Worm (Caenorhabditis elegans) whole organism, late embryonic: Measurements from ENCODE around the gene F39B3.7.

ENCODE experiments used
- C38D4.7 ChIP-seq: fragments of 200-800 bp; sonication (Bioruptor generic); optimal IDR thresholded peaks from 2 replicates; lab custom pipeline; 2018; ENCODE audit warnings: mild to moderate bottlenecking, missing genetic modification characterization, moderate library complexity, missing compliant biosample characterization
- K02D7.2 ChIP-seq: sonication (generic microtip); optimal IDR thresholded peaks from 2 replicates; lab custom pipeline; 2017; ENCODE audit warnings: mild to moderate bottlenecking, missing genetic modification characterization, missing compliant biosample characterization
- K09A11.1 ChIP-seq: sonication (generic microtip); optimal IDR thresholded peaks from 2 replicates; lab custom pipeline; 2017; ENCODE audit warnings: antibody characterized with exemption, mild to moderate bottlenecking, missing genetic modification characterization, missing compliant biosample characterization; ENCODE audit not compliant: insufficient read depth
- T23F11.4 ChIP-seq: fragments of 200-800 bp; sonication (Bioruptor generic); optimal IDR thresholded peaks from 2 replicates; lab custom pipeline; 2018; ENCODE audit warnings: mild to moderate bottlenecking, missing genetic modification characterization, missing compliant biosample characterization
- ahr-1 ChIP-seq: sonication (generic microtip); optimal IDR thresholded peaks from 2 replicates; lab custom pipeline; 2016; ENCODE audit warnings: missing genetic modification characterization, missing compliant biosample characterization
- ama-1 ChIP-seq: fragments of 150-350 bp; optimal IDR thresholded peaks from 2 replicates; lab custom pipeline; 2014
- ceh-14 ChIP-seq: sonication (generic microtip); optimal IDR thresholded peaks from 2 replicates; lab custom pipeline; 2016; ENCODE audit warnings: missing genotype, missing genetic modification characterization, missing compliant biosample characterization
- ceh-18 ChIP-seq: sonication (generic microtip); optimal IDR thresholded peaks from 2 replicates; lab custom pipeline; 2016; ENCODE audit warnings: missing genetic modification characterization, missing compliant biosample characterization
- ceh-19 ChIP-seq: fragments of 200-800 bp; sonication (Bioruptor generic); optimal IDR thresholded peaks from 2 replicates; lab custom pipeline; 2018; ENCODE audit warnings: mild to moderate bottlenecking, missing genetic modification characterization, missing compliant biosample characterization
- ceh-2 ChIP-seq: sonication (generic microtip); optimal IDR thresholded peaks from 2 replicates; lab custom pipeline; 2016; ENCODE audit warnings: missing genotype, missing genetic modification characterization, missing compliant biosample characterization
- ceh-31 ChIP-seq: sonication (generic microtip); optimal IDR thresholded peaks from 2 replicates; lab custom pipeline; 2016; ENCODE audit warnings: missing genetic modification characterization, missing compliant biosample characterization
- ceh-34 ChIP-seq: sonication (generic microtip); optimal IDR thresholded peaks from 2 replicates; lab custom pipeline; 2016; ENCODE audit warnings: mild to moderate bottlenecking, missing genetic modification characterization, missing compliant biosample characterization
- ceh-45 ChIP-seq: fragments of 200-800 bp; sonication (Bioruptor generic); IDR thresholded peaks from 2 replicates; pipeline ENCODE4 v1.3.6; 2022; ENCODE audit warnings: missing genetic modification reagents, missing genetic modification characterization, missing compliant biosample characterization
- ceh-48 ChIP-seq: sonication (generic microtip); optimal IDR thresholded peaks from 2 replicates; lab custom pipeline; 2016; ENCODE audit warnings: missing genetic modification characterization, inconsistent platforms, missing compliant biosample characterization
- ceh-6 ChIP-seq: fragments of 200-800 bp; sonication (Bioruptor generic); optimal IDR thresholded peaks from 2 replicates; lab custom pipeline; 2018; ENCODE audit warnings: mild to moderate bottlenecking, missing genetic modification characterization, missing compliant biosample characterization
- ceh-9 ChIP-seq: sonication (generic microtip); optimal IDR thresholded peaks from 2 replicates; lab custom pipeline; 2016; ENCODE audit warnings: mild to moderate bottlenecking, missing genetic modification characterization, inconsistent platforms, missing compliant biosample characterization
- dve-1 ChIP-seq: sonication (generic microtip); optimal IDR thresholded peaks from 2 replicates; lab custom pipeline; 2017; ENCODE audit warnings: antibody characterized with exemption, mild to moderate bottlenecking, missing genetic modification characterization, missing compliant biosample characterization
- elt-2 ChIP-seq: sonication (generic microtip); optimal IDR thresholded peaks from 2 replicates; lab custom pipeline; 2016; ENCODE audit warnings: missing genetic modification reagents, missing genetic modification characterization, missing compliant biosample characterization
- eyg-1 ChIP-seq: sonication (generic microtip); optimal IDR thresholded peaks from 2 replicates; lab custom pipeline; 2016; ENCODE audit warnings: missing genotype, missing genetic modification characterization, missing compliant biosample characterization
- fax-1 ChIP-seq: sonication (generic microtip); optimal IDR thresholded peaks from 2 replicates; lab custom pipeline; 2016; ENCODE audit warnings: missing genotype, missing genetic modification characterization, missing compliant biosample characterization
- fkh-6 ChIP-seq: sonication (generic microtip); optimal IDR thresholded peaks from 2 replicates; lab custom pipeline; 2016; ENCODE audit warnings: missing genetic modification characterization, missing compliant biosample characterization
- hlh-13 ChIP-seq: fragments of 200-800 bp; sonication (Bioruptor generic); optimal IDR thresholded peaks from 2 replicates; lab custom pipeline; 2018; ENCODE audit warnings: mild to moderate bottlenecking, missing genetic modification characterization, missing compliant biosample characterization
- hlh-15 ChIP-seq: sonication (generic microtip); optimal IDR thresholded peaks from 2 replicates; lab custom pipeline; 2016; ENCODE audit warnings: missing genetic modification characterization, missing compliant biosample characterization
- hlh-30 ChIP-seq: sonication (generic microtip); optimal IDR thresholded peaks from 2 replicates; lab custom pipeline; 2017; ENCODE audit warnings: antibody characterized with exemption, missing genetic modification characterization, missing compliant biosample characterization; ENCODE audit not compliant: insufficient read depth
- hlh-6 ChIP-seq: sonication (generic microtip); optimal IDR thresholded peaks from 2 replicates; lab custom pipeline; 2016; ENCODE audit warnings: missing genotype, missing genetic modification characterization, missing compliant biosample characterization
- hlh-8 ChIP-seq: sonication (generic microtip); optimal IDR thresholded peaks from 2 replicates; lab custom pipeline; 2016; ENCODE audit warnings: missing genotype, missing genetic modification characterization, missing compliant biosample characterization
- lim-6 ChIP-seq: sonication (generic microtip); optimal IDR thresholded peaks from 2 replicates; lab custom pipeline; 2016; ENCODE audit warnings: missing genetic modification characterization, missing compliant biosample characterization
- lin-11 ChIP-seq: fragments of 200-800 bp; sonication (Bioruptor generic); optimal IDR thresholded peaks from 2 replicates; lab custom pipeline; 2018; ENCODE audit warnings: mild to moderate bottlenecking, missing genetic modification characterization, missing compliant biosample characterization
- madf-2 ChIP-seq: sonication (generic microtip); optimal IDR thresholded peaks from 2 replicates; lab custom pipeline; 2017; ENCODE audit warnings: missing genetic modification characterization, missing compliant biosample characterization
- mec-3 ChIP-seq: sonication (generic microtip); optimal IDR thresholded peaks from 2 replicates; lab custom pipeline; 2016; ENCODE audit warnings: borderline replicate concordance, missing genetic modification characterization, missing compliant biosample characterization
- nfya-1 ChIP-seq: sonication (generic microtip); optimal IDR thresholded peaks from 2 replicates; lab custom pipeline; 2017; ENCODE audit warnings: missing genetic modification characterization, mild to moderate bottlenecking, missing compliant biosample characterization, antibody characterized with exemption, moderate library complexity
- pag-3 ChIP-seq: sonication (generic microtip); optimal IDR thresholded peaks from 2 replicates; lab custom pipeline; 2016; ENCODE audit warnings: missing compliant biosample characterization, missing genetic modification characterization, borderline replicate concordance
- pat-9 ChIP-seq: fragments of 200-800 bp; sonication (Bioruptor generic); optimal IDR thresholded peaks from 2 replicates; lab custom pipeline; 2018; ENCODE audit warnings: mild to moderate bottlenecking, missing genetic modification characterization, moderate library complexity, missing compliant biosample characterization
- pax-1 ChIP-seq: fragments of 150-350 bp; optimal IDR thresholded peaks from 2 replicates; lab custom pipeline; 2014; ENCODE audit warnings: missing biosample characterization, missing genetic modification characterization
- pha-4 ChIP-seq: fragments of 150-350 bp; optimal IDR thresholded peaks from 2 replicates; lab custom pipeline; 2018; ENCODE audit warnings: missing biosample characterization, missing genetic modification reagents, missing genetic modification characterization
- pqm-1 ChIP-seq: sonication (generic microtip); optimal IDR thresholded peaks from 2 replicates; lab custom pipeline; 2016; ENCODE audit warnings: missing genetic modification characterization, missing compliant biosample characterization
- pros-1 ChIP-seq: fragments of 150-350 bp; optimal IDR thresholded peaks from 2 replicates; lab custom pipeline; 2014; ENCODE audit warnings: missing biosample characterization, missing genetic modification reagents, missing genetic modification characterization
- ref-2 ChIP-seq: sonication (generic microtip); optimal IDR thresholded peaks from 2 replicates; lab custom pipeline; 2016; ENCODE audit warnings: missing genetic modification characterization, missing compliant biosample characterization
- sdc-2 ChIP-seq: sonication (generic microtip); optimal IDR thresholded peaks from 2 replicates; lab custom pipeline; 2016; ENCODE audit warnings: missing genotype, missing genetic modification characterization, missing compliant biosample characterization
- syd-9 ChIP-seq: sonication (generic microtip); optimal IDR thresholded peaks from 2 replicates; lab custom pipeline; 2016; ENCODE audit warnings: mild to moderate bottlenecking, missing genetic modification characterization, moderate library complexity, missing compliant biosample characterization
- tbx-2 ChIP-seq: sonication (generic microtip); optimal IDR thresholded peaks from 2 replicates; lab custom pipeline; 2016; ENCODE audit warnings: missing genetic modification characterization, missing compliant biosample characterization
- unc-42 ChIP-seq: sonication (generic microtip); optimal IDR thresholded peaks from 2 replicates; lab custom pipeline; 2016; ENCODE audit warnings: missing genotype, missing genetic modification characterization, missing compliant biosample characterization
- ztf-16 ChIP-seq: sonication (generic microtip); optimal IDR thresholded peaks from 2 replicates; lab custom pipeline; 2017; ENCODE audit warnings: missing genetic modification characterization, missing compliant biosample characterization

Gene F39B3.7

ce11 chrX:17534877-17535276 lies 32.4 kb downstream of the F39B3.7 start:
- TF ChIP-seq hlh-15 (no peak), pros-1 (no peak)
- TF ChIP-seq, all 69 proteins: peak for 0

ce11 chrX:17534014-17534465 lies 33.2 kb downstream of the F39B3.7 start, which contains the start of gene F31A3.3:
Gene F31A3.3, minus strand, starts transcription at chrX:17534064.
- TF ChIP-seq elt-2 (tag; lab: Kevin White, UChicago) (peak; percentile 25), ceh-45 (no peak)

ce11 chrX:17528068-17528467 lies 39.2 kb downstream of the F39B3.7 start, which contains the start of gene sup-10:
Gene sup-10, plus strand, starts transcription at chrX:17528344.
- TF ChIP-seq ceh-2 (no peak), ceh-18 (peak; percentile 54)

- TF ChIP-seq pha-4 (no peak), eyg-1 (no peak), pros-1 (no peak), dve-1 (no peak), hlh-8 (tag; lab: Kevin White, UChicago) (no peak), ama-1 (lab: Kevin White, UChicago) (no peak), ceh-19 (GFP tag; lab: Kevin White, UChicago) (no peak), pat-9 (no peak), pax-1 (tag; lab: Kevin White, UChicago) (no peak), T23F11.4 (GFP tag; lab: Kevin White, UChicago) (no peak), C38D4.7 (GFP tag; lab: Kevin White, UChicago) (no peak), mec-3 (no peak), tbx-2 (tag; lab: Kevin White, UChicago) (no peak)
Observed at ce11 chrX:17527377-17527776, 39.9 kb downstream of the F39B3.7 start.

- TF ChIP-seq hlh-30 (tag; lab: Kevin White, UChicago) (no peak), unc-42 (tag; lab: Kevin White, UChicago) (peak; percentile 55)
Observed at ce11 chrX:17521425-17521824, 45.9 kb downstream of the F39B3.7 start.

ce11 chrX:17519476-17519875 lies 47.8 kb downstream of the F39B3.7 start:
- TF ChIP-seq ceh-31 (tag; lab: Kevin White, UChicago) (peak; percentile 29), syd-9 (tag; lab: Kevin White, UChicago) (no peak), unc-42 (tag; lab: Kevin White, UChicago) (peak; percentile 79), nfya-1 (tag; lab: Kevin White, UChicago) (no peak), hlh-6 (tag; lab: Kevin White, UChicago) (peak; percentile 12), madf-2 (no peak), ref-2 (tag; lab: Kevin White, UChicago) (peak; percentile 2), pros-1 (no peak), ceh-18 (peak; percentile 61), ceh-34 (tag; lab: Kevin White, UChicago) (peak; percentile 34), elt-2 (tag; lab: Kevin White, UChicago) (no peak), fkh-6 (tag; lab: Kevin White, UChicago) (no peak), lin-11 (tag; lab: Kevin White, UChicago) (no peak), pag-3 (no peak), ztf-16 (no peak), tbx-2 (tag; lab: Kevin White, UChicago) (peak; percentile 51), ceh-6 (no peak), hlh-13 (GFP tag; lab: Kevin White, UChicago) (no peak), sdc-2 (peak; percentile 29), dve-1 (no peak), lim-6 (tag; lab: Kevin White, UChicago) (no peak), ceh-9 (tag; lab: Kevin White, UChicago) (no peak), K09A11.1 (tag; lab: Kevin White, UChicago) (no peak), fax-1 (no peak), ceh-14 (tag; lab: Kevin White, UChicago) (peak; percentile 18), ceh-48 (no peak), K02D7.2 (tag; lab: Kevin White, UChicago) (no peak), hlh-30 (tag; lab: Kevin White, UChicago) (no peak), ahr-1 (tag; lab: Kevin White, UChicago) (no peak), ama-1 (lab: Kevin White, UChicago) (no peak), pqm-1 (tag; lab: Kevin White, UChicago) (no peak)
